Fruit fly (Drosophila melanogaster) whole organism, prepupa: ENCODE results near the gene eIF3g1.

Experiments
- Blimp-1 ChIP-seq: fragments of 200-800 bp; sonication (Bioruptor generic); optimal IDR thresholded peaks from 3 replicates; lab custom pipeline; 2017; ENCODE audit warnings: missing biosample characterization, missing genetic modification characterization, mild to moderate bottlenecking, moderate library complexity, missing genetic modification reagents
- CG10631 ChIP-seq: fragments of 200-800 bp; sonication (Bioruptor generic); optimal IDR thresholded peaks from 2 replicates; lab custom pipeline; 2016; ENCODE audit warnings: missing biosample characterization, missing genetic modification characterization
- CG11762 ChIP-seq: fragments of 200-800 bp; sonication (Bioruptor generic); optimal IDR thresholded peaks from 3 replicates; lab custom pipeline; 2016; ENCODE audit warnings: missing biosample characterization, missing genetic modification characterization; ENCODE audit not compliant: insufficient read depth
- CG16779 ChIP-seq: fragments of 200-800 bp; sonication (Bioruptor generic); optimal IDR thresholded peaks from 3 replicates; lab custom pipeline; 2017; ENCODE audit warnings: missing biosample characterization, mild to moderate bottlenecking, missing genetic modification characterization
- CG32006 ChIP-seq: fragments of 200-800 bp; sonication (Bioruptor generic); optimal IDR thresholded peaks from 3 replicates; lab custom pipeline; 2017; ENCODE audit warnings: missing biosample characterization, mild to moderate bottlenecking, missing genetic modification characterization
- CG34406 ChIP-seq: fragments of 200-800 bp; sonication (Bioruptor generic); optimal IDR thresholded peaks from 3 replicates; lab custom pipeline; 2016; ENCODE audit warnings: missing biosample characterization, missing genetic modification characterization
- CG3919 ChIP-seq: fragments of 200-800 bp; sonication (Bioruptor generic); optimal IDR thresholded peaks from 3 replicates; lab custom pipeline; 2016; ENCODE audit warnings: missing biosample characterization, missing genetic modification characterization
- CG6792 ChIP-seq: fragments of 200-800 bp; sonication (Bioruptor generic); optimal IDR thresholded peaks from 3 replicates; lab custom pipeline; 2016; ENCODE audit warnings: missing biosample characterization, missing genetic modification characterization
- CG6808 ChIP-seq: fragments of 200-800 bp; sonication (Bioruptor generic); optimal IDR thresholded peaks from 3 replicates; lab custom pipeline; 2017; ENCODE audit warnings: missing biosample characterization, missing genetic modification characterization, mild to moderate bottlenecking, moderate library complexity, missing genetic modification reagents
- CG8632 ChIP-seq: fragments of 200-800 bp; sonication (Bioruptor generic); optimal IDR thresholded peaks from 3 replicates; lab custom pipeline; 2016; ENCODE audit warnings: missing biosample characterization, missing genetic modification characterization
- CG9139 ChIP-seq: fragments of 200-800 bp; sonication (Bioruptor generic); optimal IDR thresholded peaks from 3 replicates; lab custom pipeline; 2017; ENCODE audit warnings: missing biosample characterization, mild to moderate bottlenecking, missing genetic modification characterization
- Eip78C ChIP-seq: fragments of 200-800 bp; sonication (Bioruptor generic); peaks from one replicate; lab custom pipeline; 2016; ENCODE audit warnings: missing biosample characterization, missing genetic modification characterization
- Eip93F ChIP-seq: fragments of 200-800 bp; sonication (Bioruptor generic); optimal IDR thresholded peaks from 2 replicates; lab custom pipeline; 2016; ENCODE audit warnings: missing biosample characterization, mild to moderate bottlenecking, missing genetic modification characterization
- Ets21C ChIP-seq: fragments of 200-800 bp; sonication (Bioruptor generic); optimal IDR thresholded peaks from 3 replicates; lab custom pipeline; 2016; ENCODE audit warnings: missing biosample characterization, missing genetic modification characterization
- Ets96B ChIP-seq: fragments of 200-800 bp; optimal IDR thresholded peaks from 2 replicates; lab custom pipeline; 2019; ENCODE audit warnings: missing biosample characterization, mild to moderate bottlenecking, missing genetic modification characterization, moderate library complexity
- Hr39 ChIP-seq: fragments of 200-800 bp; sonication (Bioruptor generic); optimal IDR thresholded peaks from 2 replicates; lab custom pipeline; 2016; ENCODE audit warnings: missing biosample characterization, missing genetic modification characterization
- Met ChIP-seq: fragments of 200-800 bp; sonication (Bioruptor generic); optimal IDR thresholded peaks from 3 replicates; lab custom pipeline; 2016; ENCODE audit warnings: missing biosample characterization, missing genetic modification characterization
- Smox ChIP-seq: fragments of 200-800 bp; sonication (Bioruptor generic); optimal IDR thresholded peaks from 3 replicates; lab custom pipeline; 2016; ENCODE audit warnings: missing biosample characterization, missing genetic modification characterization
- Sox14 ChIP-seq: fragments of 200-800 bp; sonication (Bioruptor generic); optimal IDR thresholded peaks from 3 replicates; lab custom pipeline; 2016; ENCODE audit warnings: missing biosample characterization, missing genetic modification characterization
- Sox15 ChIP-seq: fragments of 200-800 bp; sonication (Bioruptor generic); optimal IDR thresholded peaks from 3 replicates; lab custom pipeline; 2016; ENCODE audit warnings: missing biosample characterization, missing genetic modification characterization
- achi ChIP-seq: fragments of 200-800 bp; sonication (Bioruptor generic); optimal IDR thresholded peaks from 3 replicates; lab custom pipeline; 2016; ENCODE audit warnings: missing biosample characterization, missing genetic modification characterization
- dac ChIP-seq: fragments of 200-800 bp; sonication (Bioruptor generic); optimal IDR thresholded peaks from 2 replicates; lab custom pipeline; 2017; ENCODE audit warnings: missing biosample characterization, mild to moderate bottlenecking, missing genetic modification characterization
- eg ChIP-seq: fragments of 200-800 bp; sonication (Bioruptor generic); IDR thresholded peaks from 3 replicates; pipeline ENCODE4 v1.3.6; 2022; ENCODE audit warnings: missing biosample characterization, missing genetic modification characterization
- esn ChIP-seq: fragments of 200-800 bp; sonication (Bioruptor generic); optimal IDR thresholded peaks from 2 replicates; lab custom pipeline; 2016; ENCODE audit warnings: missing biosample characterization, mild to moderate bottlenecking, missing genetic modification characterization, moderate library complexity
- fd85E ChIP-seq: fragments of 200-800 bp; sonication (Bioruptor generic); optimal IDR thresholded peaks from 3 replicates; lab custom pipeline; 2016; ENCODE audit warnings: missing biosample characterization, missing genetic modification characterization
- fkh ChIP-seq: fragments of 200-800 bp; sonication (Bioruptor generic); optimal IDR thresholded peaks from 3 replicates; lab custom pipeline; 2017; ENCODE audit warnings: missing biosample characterization, mild to moderate bottlenecking, missing genetic modification characterization, moderate library complexity
- lz ChIP-seq: fragments of 200-800 bp; sonication (Bioruptor generic); optimal IDR thresholded peaks from 3 replicates; lab custom pipeline; 2016; ENCODE audit warnings: missing biosample characterization, missing genetic modification characterization
- salr ChIP-seq, 2 experiments: fragments of 200-800 bp; sonication (Bioruptor generic); optimal IDR thresholded peaks; 3 replicates each; lab custom pipeline; 2016 to 2018; ENCODE audit warnings: missing biosample characterization in 2 of 2, missing genetic modification characterization in 2 of 2, mild to moderate bottlenecking in 1 of 2
- ss ChIP-seq, 2 experiments: fragments of 200-800 bp; sonication (Bioruptor generic); optimal IDR thresholded peaks; 2 replicates in 1 of 2; 3 replicates in 1 of 2; lab custom pipeline; 2017 to 2018; ENCODE audit warnings: mild to moderate bottlenecking in 2 of 2, missing biosample characterization in 2 of 2, missing genetic modification characterization in 2 of 2, moderate library complexity in 1 of 2
- svp ChIP-seq: fragments of 200-800 bp; sonication (Bioruptor generic); peaks from one replicate; lab custom pipeline; 2016; ENCODE audit warnings: missing biosample characterization, missing genetic modification characterization
- topi ChIP-seq: fragments of 200-800 bp; sonication (Bioruptor generic); optimal IDR thresholded peaks from 3 replicates; lab custom pipeline; 2016; ENCODE audit warnings: missing biosample characterization, missing genetic modification characterization
- vri ChIP-seq: fragments of 200-800 bp; sonication (Bioruptor generic); optimal IDR thresholded peaks from 3 replicates; lab custom pipeline; 2016; ENCODE audit warnings: missing biosample characterization, mild to moderate bottlenecking, missing genetic modification characterization

Gene eIF3g1

DNA sequence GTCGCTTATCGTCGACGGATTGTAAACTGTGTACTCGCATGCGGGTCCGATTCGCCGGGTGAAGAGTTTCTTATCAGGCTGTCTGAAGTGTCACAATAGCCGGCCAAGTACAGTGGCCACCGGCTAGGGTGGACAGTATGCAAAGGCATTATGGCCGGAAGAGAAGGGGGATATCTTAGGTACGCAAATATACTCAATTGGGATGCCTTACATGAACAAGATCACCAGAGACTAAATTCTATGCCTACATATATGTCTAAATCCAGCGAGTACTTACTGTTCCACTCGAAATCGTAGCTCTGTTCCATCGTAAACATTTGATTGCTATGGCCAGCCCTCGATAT lies 16.4 kb downstream of the eIF3g1 start (continued):
- peak; percentile 94 for TF ChIP-seq Sox14 (GFP tag; lab: Kevin White, UChicago)
- peak; percentile 61 for TF ChIP-seq dac
- peak; percentile 90 for TF ChIP-seq CG34406 (GFP tag; lab: Kevin White, UChicago)
- TF ChIP-seq salr (GFP tag; optimal IDR thresholded peaks at IDR 0.05; lab: Kevin White, UChicago), result peak in 1 of 2 experiments; percentile 79
- peak; percentile 99 for TF ChIP-seq svp (GFP tag; lab: Kevin White, UChicago)
- peak; percentile 93 for TF ChIP-seq Ets21C (GFP tag; lab: Kevin White, UChicago)
- TF ChIP-seq Eip93F (GFP tag; lab: Kevin White, UChicago), result peak; percentile 94
- TF ChIP-seq CG11762 (GFP tag; lab: Kevin White, UChicago), result peak; percentile 83
- TF ChIP-seq CG6792 (GFP tag; lab: Kevin White, UChicago), result peak; percentile 93
- peak; percentile 96 for TF ChIP-seq topi
- TF ChIP-seq achi, result peak; percentile 88
- peak; percentile 97 for TF ChIP-seq Hr39
- TF ChIP-seq CG10631 (GFP tag; lab: Kevin White, UChicago), result peak; percentile 86
- TF ChIP-seq Smox (GFP tag; lab: Kevin White, UChicago), result peak; percentile 94

DNA sequence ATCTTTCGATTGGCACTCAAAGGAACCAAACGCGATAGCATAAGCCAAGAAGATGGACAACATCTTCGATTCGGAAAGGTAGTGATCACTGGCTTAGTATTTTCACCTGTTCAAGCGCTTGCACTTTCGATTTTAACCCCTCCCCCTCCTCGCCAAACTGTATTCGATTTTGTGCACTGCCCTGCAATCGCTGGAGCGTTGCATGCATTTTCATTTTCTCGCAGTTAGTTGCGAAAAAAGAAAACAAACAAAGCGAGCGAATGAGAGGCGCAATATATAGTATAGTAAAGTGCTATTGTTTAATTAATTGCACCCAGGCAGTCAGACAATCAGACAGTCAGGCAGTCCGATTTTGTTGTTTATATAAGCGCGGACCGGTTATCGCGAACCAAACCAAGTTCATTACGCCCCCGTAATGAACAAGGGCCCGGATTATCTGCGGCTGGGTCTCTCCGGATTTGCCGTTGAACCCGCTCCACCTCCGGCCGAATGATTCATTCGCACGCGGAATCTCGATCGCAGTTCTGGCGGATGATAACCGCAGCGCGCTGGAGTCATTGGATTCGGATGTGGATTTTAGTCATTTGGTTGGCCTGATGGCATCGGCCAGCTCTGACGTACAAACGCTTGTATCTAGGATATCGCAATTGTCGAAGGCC lies 16.9 kb downstream of the eIF3g1 start:
- peak; percentile 56 for TF ChIP-seq Eip78C (GFP tag; lab: Kevin White, UChicago)
- no peak for TF ChIP-seq achi
- peak; percentile 12 for TF ChIP-seq Blimp-1 (GFP tag; lab: Kevin White, UChicago)
- TF ChIP-seq Ets96B (tag; lab: Kevin White, UChicago), result no peak
- no peak for TF ChIP-seq Smox (GFP tag; lab: Kevin White, UChicago)
- TF ChIP-seq CG16779, result no peak
- no peak for TF ChIP-seq eg (GFP tag; lab: Robert Waterston, UW)
- TF ChIP-seq lz (GFP tag; lab: Kevin White, UChicago), result no peak

DNA sequence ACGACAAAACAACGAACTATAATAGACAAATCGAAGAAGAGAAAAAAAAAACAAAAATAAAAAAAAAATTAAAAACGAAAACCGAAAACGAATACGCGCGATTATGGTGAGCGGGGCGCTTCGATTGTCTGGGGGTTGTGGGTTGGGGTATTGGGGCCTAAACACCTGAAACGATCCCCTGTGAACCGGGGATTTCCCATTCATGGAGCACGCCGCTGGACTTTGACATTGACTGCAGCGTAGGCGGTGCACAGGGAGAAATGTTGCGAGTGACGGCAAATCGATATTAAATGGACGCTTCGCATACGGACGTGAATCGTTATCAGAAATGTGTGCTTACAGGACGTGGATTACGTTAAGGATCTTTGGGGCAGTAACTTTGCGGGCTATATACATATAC lies 17.9 kb downstream of the eIF3g1 start:
- TF ChIP-seq salr (GFP tag; optimal IDR thresholded peaks at IDR 0.05; lab: Kevin White, UChicago), result no peak
- TF ChIP-seq Eip78C (GFP tag; lab: Kevin White, UChicago), result no peak
- no peak for TF ChIP-seq Eip93F (GFP tag; lab: Kevin White, UChicago)
- no peak for TF ChIP-seq fkh (GFP tag; lab: Kevin White, UChicago)
- no peak for TF ChIP-seq dac
- TF ChIP-seq Blimp-1 (GFP tag; lab: Kevin White, UChicago), result no peak
- peak; percentile 22 for TF ChIP-seq CG6808 (GFP tag; lab: Kevin White, UChicago)
- no peak for TF ChIP-seq Met (GFP tag; lab: Kevin White, UChicago)
- TF ChIP-seq CG9139, result peak; percentile 28
- TF ChIP-seq CG32006 (GFP tag; lab: Kevin White, UChicago), result no peak
- TF ChIP-seq esn (GFP tag; lab: Kevin White, UChicago), result no peak
- TF ChIP-seq CG3919 (GFP tag; lab: Kevin White, UChicago), result no peak
- peak in 1 of 2 experiments; percentile 31 for TF ChIP-seq ss (GFP tag; optimal IDR thresholded peaks at IDR 0.05; lab: Kevin White, UChicago)
- no peak for TF ChIP-seq Smox (GFP tag; lab: Kevin White, UChicago)

DNA sequence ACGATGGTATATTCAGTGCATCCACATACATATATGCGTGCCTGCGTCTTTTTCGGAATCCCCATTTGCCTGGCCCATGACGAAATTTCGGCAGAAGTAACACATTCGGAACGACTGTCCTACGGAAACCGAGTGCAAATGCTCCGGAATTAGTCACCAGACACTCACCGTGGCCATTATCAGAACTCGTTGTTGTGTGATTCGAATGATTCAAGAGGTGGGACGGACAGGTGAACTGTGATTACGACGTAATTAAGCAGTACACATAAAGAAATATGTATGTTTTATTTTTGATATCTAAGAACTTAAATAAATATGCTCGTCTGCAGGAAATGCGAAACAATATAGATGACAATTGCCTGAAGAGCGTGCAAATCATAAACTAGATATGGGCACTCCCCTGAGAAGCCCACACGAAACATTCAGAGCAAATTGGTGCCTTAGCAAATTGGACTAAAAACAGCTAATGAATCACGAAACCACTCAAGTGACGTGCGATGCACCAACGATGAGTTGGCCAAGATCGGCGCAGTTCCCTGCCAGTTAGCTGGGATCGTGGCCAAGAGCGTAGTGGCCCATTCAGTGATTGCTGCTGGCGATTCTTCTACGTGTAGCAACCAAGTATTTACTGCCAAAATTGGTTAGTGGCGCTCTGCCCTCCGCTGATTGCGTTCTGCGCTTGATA lies 18.7 kb downstream of the eIF3g1 start:
- TF ChIP-seq Smox (GFP tag; lab: Kevin White, UChicago) (peak; percentile 13), fkh (GFP tag; lab: Kevin White, UChicago) (peak; percentile 3), CG6808 (GFP tag; lab: Kevin White, UChicago) (no peak), esn (GFP tag; lab: Kevin White, UChicago) (peak; percentile 1), topi (peak; percentile 8), achi (no peak), fd85E (no peak), CG8632 (GFP tag; lab: Kevin White, UChicago) (no peak), svp (GFP tag; lab: Kevin White, UChicago) (peak; percentile 72), Sox15 (GFP tag; lab: Kevin White, UChicago) (no peak), Eip78C (GFP tag; lab: Kevin White, UChicago) (peak; percentile 64), vri (peak; percentile 67), Met (GFP tag; lab: Kevin White, UChicago) (peak; percentile 13)
